Fruit fly (Drosophila melanogaster) whole organism, embryonic: ENCODE measurements around the gene Tsen2.
A peak's percentile ranks its signal among the peaks of the same experiment; 100 is the strongest.

Experiments
- ATbp ChIP-seq: fragments of 200-800 bp; sonication (Bioruptor generic); optimal IDR thresholded peaks from 2 replicates; lab custom pipeline; 2017; ENCODE audit warnings: missing biosample characterization, mild to moderate bottlenecking, missing genetic modification characterization, missing genetic modification reagents
- Atf-2 ChIP-seq: fragments of 200-800 bp; sonication (Bioruptor generic); optimal IDR thresholded peaks from 2 replicates; lab custom pipeline; 2016; ENCODE audit warnings: missing biosample characterization, missing genetic modification characterization
- CG10366 ChIP-seq: fragments of 200-800 bp; sonication (Bioruptor generic); IDR thresholded peaks from 2 replicates; pipeline ENCODE4 v1.3.6; 2022; ENCODE audit warnings: missing biosample characterization, missing genetic modification characterization
- CG11247 ChIP-seq: fragments of 200-800 bp; sonication (Bioruptor generic); IDR thresholded peaks from 2 replicates; pipeline ENCODE4 v1.3.6; 2022; ENCODE audit warnings: missing biosample characterization, missing genetic modification characterization
- CG13296 ChIP-seq: fragments of 200-800 bp; sonication (Bioruptor generic); optimal IDR thresholded peaks from 3 replicates; lab custom pipeline; 2018; ENCODE audit warnings: missing biosample characterization, mild to moderate bottlenecking, missing genetic modification characterization
- CG14014 ChIP-seq: fragments of 200-800 bp; sonication (Bioruptor generic); IDR thresholded peaks from 2 replicates; pipeline ENCODE4 v1.3.6; 2022; ENCODE audit warnings: missing biosample characterization, missing genetic modification characterization
- CG16863 ChIP-seq: fragments of 200-800 bp; sonication (Bioruptor generic); optimal IDR thresholded peaks from 3 replicates; lab custom pipeline; 2016; ENCODE audit warnings: missing biosample characterization, missing genetic modification characterization
- CG18619 ChIP-seq: fragments of 200-800 bp; sonication (Bioruptor generic); optimal IDR thresholded peaks from 3 replicates; lab custom pipeline; 2017; ENCODE audit warnings: missing biosample characterization, mild to moderate bottlenecking, missing genetic modification characterization
- CG2875 ChIP-seq: fragments of 200-800 bp; sonication (Bioruptor generic); optimal IDR thresholded peaks from 2 replicates; lab custom pipeline; 2017; ENCODE audit warnings: missing biosample characterization, mild to moderate bottlenecking, missing genetic modification characterization, missing genetic modification reagents
- CG30403 ChIP-seq: fragments of 200-800 bp; sonication (Bioruptor generic); optimal IDR thresholded peaks from 3 replicates; lab custom pipeline; 2016; ENCODE audit warnings: missing biosample characterization, missing genetic modification characterization
- CG30431 ChIP-seq: fragments of 200-800 bp; sonication (Bioruptor generic); optimal IDR thresholded peaks from 2 replicates; lab custom pipeline; 2017; ENCODE audit warnings: missing biosample characterization, missing genetic modification characterization
- CG31388 ChIP-seq: fragments of 200-800 bp; sonication (Bioruptor generic); optimal IDR thresholded peaks from 2 replicates; lab custom pipeline; 2016; ENCODE audit warnings: missing biosample characterization, missing genetic modification characterization
- CG32532 ChIP-seq: fragments of 200-800 bp; sonication (Bioruptor generic); IDR thresholded peaks from 2 replicates; pipeline ENCODE4 v1.3.6; 2022; ENCODE audit warnings: missing biosample characterization, missing genetic modification characterization
- CG3281 ChIP-seq: fragments of 200-800 bp; sonication (Bioruptor generic); optimal IDR thresholded peaks from 3 replicates; lab custom pipeline; 2017; ENCODE audit warnings: missing biosample characterization, mild to moderate bottlenecking, missing genetic modification characterization
- CG3407 ChIP-seq: fragments of 200-800 bp; sonication (Bioruptor generic); optimal IDR thresholded peaks from 2 replicates; lab custom pipeline; 2018; ENCODE audit warnings: missing biosample characterization, mild to moderate bottlenecking, missing genetic modification characterization
- CG3847 ChIP-seq: fragments of 200-800 bp; sonication (Bioruptor generic); IDR thresholded peaks from 2 replicates; pipeline ENCODE4 v1.3.6; 2022; ENCODE audit warnings: missing biosample characterization, missing genetic modification characterization
- CG43689 ChIP-seq: fragments of 200-800 bp; sonication (Bioruptor generic); IDR thresholded peaks from 2 replicates; pipeline ENCODE4 v1.3.6; 2022; ENCODE audit warnings: missing biosample characterization, missing genetic modification characterization
- CG4404 ChIP-seq: fragments of 200-800 bp; sonication (Bioruptor generic); IDR thresholded peaks from 2 replicates; pipeline ENCODE4 v1.3.6; 2022; ENCODE audit warnings: missing biosample characterization, missing genetic modification characterization
- CG8281 ChIP-seq: fragments of 200-800 bp; sonication (Bioruptor generic); optimal IDR thresholded peaks from 2 replicates; lab custom pipeline; 2018; ENCODE audit warnings: missing biosample characterization, mild to moderate bottlenecking, missing genetic modification characterization, moderate library complexity
- CG8765 ChIP-seq: fragments of 200-800 bp; sonication (Bioruptor generic); IDR thresholded peaks from 2 replicates; pipeline ENCODE4 v1.3.6; 2022; ENCODE audit warnings: missing biosample characterization, missing genetic modification characterization
- CG9876 ChIP-seq: fragments of 200-800 bp; sonication (Bioruptor generic); optimal IDR thresholded peaks from 2 replicates; lab custom pipeline; 2016; ENCODE audit warnings: missing biosample characterization, missing genetic modification characterization
- CoRest ChIP-seq: fragments of 200-800 bp; sonication (Bioruptor generic); optimal IDR thresholded peaks from 3 replicates; lab custom pipeline; 2018; ENCODE audit warnings: missing biosample characterization, mild to moderate bottlenecking, missing genetic modification characterization, moderate library complexity
- D ChIP-seq, 2 experiments: fragments of 200-800 bp in 1 of 2; fragments of >200 bp in 1 of 2; sonication (Bioruptor generic) in 1 of 2; optimal IDR thresholded peaks; 2 replicates in 1 of 2; 3 replicates in 1 of 2; lab custom pipeline; 2017; ENCODE audit warnings: mild to moderate bottlenecking in 1 of 2, missing biosample characterization in 1 of 2, missing genetic modification characterization in 1 of 2, missing genetic modification reagents in 1 of 2
- Dip3 ChIP-seq: fragments of 200-800 bp; sonication (Bioruptor generic); optimal IDR thresholded peaks from 3 replicates; lab custom pipeline; 2016; ENCODE audit warnings: missing biosample characterization, missing genetic modification characterization
- GATAe ChIP-seq: fragments of 200-800 bp; sonication (Bioruptor generic); conservative IDR thresholded peaks from 2 replicates; pipeline ENCODE4 v1.3.6; 2022; ENCODE audit warnings: missing biosample characterization, missing genetic modification characterization
- Gug ChIP-seq: fragments of 200-800 bp; sonication (Bioruptor generic); IDR thresholded peaks from 4 replicates; pipeline ENCODE4 v1.3.6; 2022; ENCODE audit warnings: missing biosample characterization, missing genetic modification characterization
- HmgD ChIP-seq: fragments of 200-800 bp; sonication (Bioruptor generic); optimal IDR thresholded peaks from 3 replicates; lab custom pipeline; 2016; ENCODE audit warnings: missing biosample characterization, missing genetic modification characterization
- NC2α ChIP-seq: fragments of 200-800 bp; sonication (Bioruptor generic); optimal IDR thresholded peaks from 2 replicates; lab custom pipeline; 2016; ENCODE audit warnings: missing biosample characterization, missing genetic modification characterization
- Scr ChIP-seq: fragments of 200-800 bp; sonication (Bioruptor generic); IDR thresholded peaks from 2 replicates; pipeline ENCODE4 v1.3.6; 2022; ENCODE audit warnings: missing biosample characterization, missing genetic modification characterization; ENCODE audit not compliant: partially characterized antibody
- Sox100B ChIP-seq: fragments of 200-800 bp; sonication (Bioruptor generic); optimal IDR thresholded peaks from 3 replicates; lab custom pipeline; 2018; ENCODE audit warnings: missing biosample characterization, mild to moderate bottlenecking, missing genetic modification characterization
- Taf1 ChIP-seq: fragments of 200-800 bp; sonication (Bioruptor generic); IDR thresholded peaks from 2 replicates; pipeline ENCODE4 v1.3.6; 2022; ENCODE audit warnings: missing biosample characterization, missing genetic modification characterization
- abd-A ChIP-seq: fragments of 200-800 bp; sonication (Bioruptor generic); optimal IDR thresholded peaks from 3 replicates; lab custom pipeline; 2019; ENCODE audit warnings: missing biosample characterization, mild to moderate bottlenecking, missing genetic modification characterization, moderate library complexity
- ase ChIP-seq: fragments of 200-800 bp; sonication (Bioruptor generic); IDR thresholded peaks from 3 replicates; pipeline ENCODE4 v1.3.6; 2022; ENCODE audit warnings: missing biosample characterization, missing genetic modification characterization
- bbx ChIP-seq: fragments of 200-800 bp; sonication (Bioruptor generic); IDR thresholded peaks from 2 replicates; pipeline ENCODE4 v1.3.6; 2022; ENCODE audit warnings: missing biosample characterization, missing genetic modification characterization; ENCODE audit not compliant: partially characterized antibody
- chm ChIP-seq: fragments of 200-800 bp; sonication (Bioruptor generic); IDR thresholded peaks from 2 replicates; pipeline ENCODE4 v1.3.6; 2022; ENCODE audit warnings: missing biosample characterization, missing genetic modification characterization
- corto ChIP-seq: fragments of 200-800 bp; sonication (Bioruptor generic); optimal IDR thresholded peaks from 2 replicates; lab custom pipeline; 2016; ENCODE audit warnings: missing biosample characterization, mild to moderate bottlenecking, missing genetic modification characterization, moderate library complexity
- dimm ChIP-seq: fragments of 200-800 bp; sonication (Bioruptor generic); IDR thresholded peaks from 2 replicates; pipeline ENCODE4 v1.3.6; 2022; ENCODE audit warnings: missing biosample characterization, missing genetic modification characterization
- exex ChIP-seq: fragments of 200-800 bp; sonication (Bioruptor generic); optimal IDR thresholded peaks from 4 replicates; lab custom pipeline; 2018; ENCODE audit warnings: missing biosample characterization, mild to moderate bottlenecking, missing genetic modification characterization, moderate library complexity
- fru ChIP-seq: fragments of >200 bp; optimal IDR thresholded peaks from 2 replicates; lab custom pipeline; 2017
- her ChIP-seq: fragments of 200-800 bp; sonication (Bioruptor generic); optimal IDR thresholded peaks from 2 replicates; lab custom pipeline; 2016; ENCODE audit warnings: missing biosample characterization, missing genetic modification characterization
- jigr1 ChIP-seq: fragments of 200-800 bp; sonication (Bioruptor generic); IDR thresholded peaks from 3 replicates; pipeline ENCODE4 v1.3.6; 2022; ENCODE audit warnings: missing biosample characterization, missing genetic modification characterization
- ken ChIP-seq: fragments of 200-800 bp; sonication (Bioruptor generic); IDR thresholded peaks from 3 replicates; pipeline ENCODE4 v1.3.6; 2022; ENCODE audit warnings: missing biosample characterization, missing genetic modification characterization
- nau ChIP-seq: fragments of 200-800 bp; sonication (Bioruptor generic); optimal IDR thresholded peaks from 3 replicates; lab custom pipeline; 2017; ENCODE audit warnings: missing biosample characterization, mild to moderate bottlenecking, missing genetic modification characterization, missing genetic modification reagents
- nom ChIP-seq: fragments of 200-800 bp; sonication (Bioruptor generic); optimal IDR thresholded peaks from 2 replicates; lab custom pipeline; 2017; ENCODE audit warnings: missing biosample characterization, missing genetic modification characterization, mild to moderate bottlenecking, moderate library complexity, missing genetic modification reagents
- pzg ChIP-seq: fragments of 200-800 bp; sonication (Bioruptor generic); optimal IDR thresholded peaks from 3 replicates; lab custom pipeline; 2018; ENCODE audit warnings: missing biosample characterization, mild to moderate bottlenecking, missing genetic modification characterization, moderate library complexity
- sima ChIP-seq: fragments of 200-800 bp; sonication (Bioruptor generic); optimal IDR thresholded peaks from 2 replicates; lab custom pipeline; 2016; ENCODE audit warnings: missing biosample characterization, missing genetic modification characterization
- so ChIP-seq: fragments of 200-800 bp; sonication (Bioruptor generic); IDR thresholded peaks from 3 replicates; pipeline ENCODE4 v1.3.6; 2022; ENCODE audit warnings: missing biosample characterization, missing genetic modification characterization
- stwl ChIP-seq: fragments of 200-800 bp; sonication (Bioruptor generic); optimal IDR thresholded peaks from 3 replicates; lab custom pipeline; 2018; ENCODE audit warnings: missing biosample characterization, mild to moderate bottlenecking, missing genetic modification characterization, moderate library complexity
- toy ChIP-seq: fragments of 200-800 bp; sonication (Bioruptor generic); IDR thresholded peaks from 2 replicates; pipeline ENCODE4 v1.3.6; 2022; ENCODE audit warnings: missing biosample characterization, missing genetic modification characterization

Tsen2 gene

dm6 chr2L:16715841-16716701 lies 13.5 kb upstream of the Tsen2 start, which contains the start of the genes Cyt-c-d and CG31808 (continued):
- TF ChIP-seq chm (GFP tag; lab: Robert Waterston, UW): peak; percentile 95
- TF ChIP-seq bbx (GFP tag; lab: Robert Waterston, UW): peak; percentile 63
- TF ChIP-seq pzg (GFP tag; lab: Kevin White, UChicago): peak; percentile 8
- TF ChIP-seq CG9876 (GFP tag; lab: Kevin White, UChicago): no peak
- TF ChIP-seq Atf-2: peak; percentile 90
- peak; percentile 95 for TF ChIP-seq CG13296 (GFP tag; lab: Kevin White, UChicago)
- peak; percentile 80 for TF ChIP-seq her (GFP tag; lab: Kevin White, UChicago)
- TF ChIP-seq stwl: peak; percentile 47
- peak; percentile 88 for TF ChIP-seq toy (GFP tag; lab: Robert Waterston, UW)
- peak; percentile 98 for TF ChIP-seq CG30403
- TF ChIP-seq CG8281 (tag; lab: Kevin White, UChicago): peak; percentile 87
- TF ChIP-seq CG30431 (GFP tag; lab: Kevin White, UChicago): peak; percentile 94
- TF ChIP-seq dimm (GFP tag; lab: Robert Waterston, UW): peak; percentile 93
- TF ChIP-seq CG43689 (GFP tag; lab: Robert Waterston, UW): peak; percentile 97
- TF ChIP-seq CG4404 (GFP tag; lab: Robert Waterston, UW): peak; percentile 87
- peak; percentile 83 for TF ChIP-seq CG8765 (GFP tag; lab: Robert Waterston, UW)
- TF ChIP-seq Gug (GFP tag; lab: Robert Waterston, UW): peak; percentile 92
- peak; percentile 57 for TF ChIP-seq HmgD (GFP tag; lab: Kevin White, UChicago)
- TF ChIP-seq Dip3 (GFP tag; lab: Kevin White, UChicago): peak; percentile 87
- peak; percentile 98 for TF ChIP-seq ATbp
- TF ChIP-seq CG11247 (GFP tag; lab: Robert Waterston, UW): peak; percentile 94
- peak; percentile 89 for TF ChIP-seq corto
- TF ChIP-seq fru (lab: Kevin White, UChicago): no peak
- peak; percentile 80 for TF ChIP-seq Taf1 (GFP tag; lab: Robert Waterston, UW)
- peak; percentile 89 for TF ChIP-seq nom (GFP tag; lab: Kevin White, UChicago)
- peak; percentile 93 for TF ChIP-seq CG3281
- no peak for TF ChIP-seq Scr (GFP tag; lab: Robert Waterston, UW)
- TF ChIP-seq CG14014 (GFP tag; lab: Robert Waterston, UW): peak; percentile 96
- TF ChIP-seq jigr1 (GFP tag; lab: Robert Waterston, UW): peak; percentile 96
- TF ChIP-seq sima: peak; percentile 68
- peak; percentile 96 for TF ChIP-seq CoRest (tag; lab: Kevin White, UChicago)
- TF ChIP-seq ase (GFP tag; lab: Robert Waterston, UW): peak; percentile 98
- peak; percentile 97 for TF ChIP-seq so (GFP tag; lab: Robert Waterston, UW)
- peak; percentile 94 for TF ChIP-seq CG16863 (GFP tag; lab: Kevin White, UChicago)
- peak; percentile 97 for TF ChIP-seq CG18619 (GFP tag; lab: Kevin White, UChicago)
- peak; percentile 98 for TF ChIP-seq nau (GFP tag; lab: Kevin White, UChicago)
- TF ChIP-seq Sox100B (GFP tag; lab: Kevin White, UChicago): peak; percentile 96
- TF ChIP-seq abd-A (tag; lab: Kevin White, UChicago): peak; percentile 55
- TF ChIP-seq CG10366 (GFP tag; lab: Robert Waterston, UW): peak; percentile 98
- TF ChIP-seq CG2875: peak; percentile 97
- peak; percentile 96 for TF ChIP-seq CG3407 (GFP tag; lab: Kevin White, UChicago)
- TF ChIP-seq GATAe (GFP tag; lab: Robert Waterston, UW): peak; percentile 86
- TF ChIP-seq CG31388 (GFP tag; lab: Kevin White, UChicago): peak; percentile 90
- TF ChIP-seq CG32532 (GFP tag; lab: Robert Waterston, UW): peak; percentile 94
- peak; percentile 86 for TF ChIP-seq NC2α (GFP tag; lab: Kevin White, UChicago)
- TF ChIP-seq ken (GFP tag; lab: Robert Waterston, UW): peak; percentile 98
- TF ChIP-seq exex: peak; percentile 76
- TF ChIP-seq CG3847: peak; percentile 93
- no peak for TF ChIP-seq D (optimal IDR thresholded peaks at IDR 0.05; lab: Kevin White, UChicago)
- peak; percentile 97 for TF ChIP-seq D (GFP tag; optimal IDR thresholded peaks at IDR 0.05; lab: Kevin White, UChicago)
